Worm (Caenorhabditis elegans) whole organism, young adult: Measurements from ENCODE around the gene T25B2.4.

Experiments
- Y56A3A.18 ChIP-seq: fragments of 200-800 bp; sonication (Bioruptor generic); IDR thresholded peaks from 2 replicates; pipeline ENCODE4 v1.3.6; 2022; ENCODE audit warnings: missing genetic modification reagents, missing genetic modification characterization, missing compliant biosample characterization
- athp-1 ChIP-seq: sonication (generic microtip); optimal IDR thresholded peaks from 2 replicates; lab custom pipeline; 2017; ENCODE audit warnings: mild to moderate bottlenecking, missing genetic modification characterization, missing compliant biosample characterization
- bed-2 ChIP-seq: fragments of 200-800 bp; sonication (Bioruptor generic); IDR thresholded peaks from 2 replicates; pipeline ENCODE4 v1.3.6; 2022; ENCODE audit warnings: missing genetic modification reagents, missing genetic modification characterization, missing compliant biosample characterization
- mcd-1 ChIP-seq: fragments of 200-800 bp; sonication (Bioruptor generic); IDR thresholded peaks from 2 replicates; pipeline ENCODE4 v1.3.6; 2022; ENCODE audit warnings: missing genetic modification reagents, missing genetic modification characterization, missing compliant biosample characterization
- pha-4 ChIP-seq: fragments of 150-350 bp; sonication (generic microtip); optimal IDR thresholded peaks from 2 replicates; lab custom pipeline; 2014; ENCODE audit warnings: missing biosample characterization, missing genetic modification reagents, missing genetic modification characterization
- snpc-1.1 ChIP-seq: sonication (generic microtip); optimal IDR thresholded peaks from 2 replicates; lab custom pipeline; 2017; ENCODE audit warnings: missing genetic modification characterization, mild to moderate bottlenecking, missing compliant biosample characterization, antibody characterized with exemption, moderate library complexity, missing genotype, missing genetic modification reagents; ENCODE audit not compliant: insufficient read depth
- ztf-18 ChIP-seq: sonication (generic microtip); optimal IDR thresholded peaks from 2 replicates; lab custom pipeline; 2016; ENCODE audit warnings: missing genotype, mild to moderate bottlenecking, missing genetic modification characterization, missing compliant biosample characterization

DNA sequence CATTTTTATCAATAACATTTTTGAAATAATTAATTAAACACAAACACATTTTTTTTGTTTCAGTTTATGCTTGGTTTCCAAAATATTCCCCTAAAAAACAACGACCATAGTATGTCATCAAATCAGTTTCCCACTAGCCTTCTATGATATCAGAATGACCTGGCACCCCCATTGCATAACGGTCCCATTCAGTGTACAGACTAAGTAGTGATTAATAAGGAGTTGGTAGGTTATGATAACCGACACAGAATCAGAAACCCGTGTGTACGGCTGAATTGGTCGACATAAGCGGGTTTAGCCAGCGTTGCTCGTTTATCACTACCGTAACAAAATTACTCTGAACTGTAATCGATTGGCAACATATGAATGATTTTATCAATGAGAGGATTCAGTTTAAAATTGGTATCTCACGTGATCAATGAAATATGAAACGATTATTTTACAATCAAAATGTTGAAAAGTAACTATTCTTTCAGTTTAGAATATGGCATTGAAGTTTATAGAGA, 20.6 kb upstream of the T25B2.4 start:
- no peak for TF ChIP-seq athp-1 (tag; lab: Kevin White, UChicago)
- TF ChIP-seq pha-4 (tag; lab: Kevin White, UChicago) = no peak
- no peak for TF ChIP-seq Y56A3A.18 (GFP tag; lab: Robert Waterston, UW)
- no peak for TF ChIP-seq bed-2 (GFP tag; lab: Robert Waterston, UW)
- no peak for TF ChIP-seq mcd-1 (GFP tag; lab: Robert Waterston, UW)
- TF ChIP-seq snpc-1.1 (tag; lab: Kevin White, UChicago) = no peak
- no peak for TF ChIP-seq ztf-18 (tag; lab: Kevin White, UChicago)
